Fruit fly (Drosophila melanogaster) whole organism, prepupa: ENCODE results near the gene Zcchc7.

ENCODE experiments used
- Blimp-1 ChIP-seq: fragments of 200-800 bp; sonication (Bioruptor generic); optimal IDR thresholded peaks from 3 replicates; lab custom pipeline; 2017; ENCODE audit warnings: missing biosample characterization, missing genetic modification characterization, mild to moderate bottlenecking, moderate library complexity, missing genetic modification reagents
- CG10631 ChIP-seq: fragments of 200-800 bp; sonication (Bioruptor generic); optimal IDR thresholded peaks from 2 replicates; lab custom pipeline; 2016; ENCODE audit warnings: missing biosample characterization, missing genetic modification characterization
- CG10669 ChIP-seq: fragments of 200-800 bp; sonication (Bioruptor generic); optimal IDR thresholded peaks from 3 replicates; lab custom pipeline; 2018; ENCODE audit warnings: missing biosample characterization, mild to moderate bottlenecking, missing genetic modification characterization, moderate library complexity
- CG11294 ChIP-seq: fragments of 200-800 bp; sonication (Bioruptor generic); IDR thresholded peaks from 2 replicates; pipeline ENCODE4 v1.3.6; 2022; ENCODE audit warnings: missing biosample characterization, missing genetic modification characterization
- CG11762 ChIP-seq: fragments of 200-800 bp; sonication (Bioruptor generic); optimal IDR thresholded peaks from 3 replicates; lab custom pipeline; 2016; ENCODE audit warnings: missing biosample characterization, missing genetic modification characterization; ENCODE audit not compliant: insufficient read depth
- CG11902 ChIP-seq: fragments of 200-800 bp; sonication (Bioruptor generic); optimal IDR thresholded peaks from 3 replicates; lab custom pipeline; 2016; ENCODE audit warnings: missing biosample characterization, missing genetic modification characterization
- CG15336 ChIP-seq: fragments of 200-800 bp; sonication (Bioruptor generic); IDR thresholded peaks from 2 replicates; pipeline ENCODE4 v1.3.6; 2022; ENCODE audit warnings: missing biosample characterization, missing genetic modification characterization
- CG1621 ChIP-seq: fragments of 200-800 bp; sonication (Bioruptor generic); optimal IDR thresholded peaks from 3 replicates; lab custom pipeline; 2018; ENCODE audit warnings: missing biosample characterization, mild to moderate bottlenecking, missing genetic modification characterization
- CG16779 ChIP-seq: fragments of 200-800 bp; sonication (Bioruptor generic); optimal IDR thresholded peaks from 3 replicates; lab custom pipeline; 2017; ENCODE audit warnings: missing biosample characterization, mild to moderate bottlenecking, missing genetic modification characterization
- CG31627 ChIP-seq: fragments of 200-800 bp; sonication (Bioruptor generic); optimal IDR thresholded peaks from 3 replicates; lab custom pipeline; 2016; ENCODE audit warnings: missing biosample characterization, missing genetic modification characterization
- CG32006 ChIP-seq: fragments of 200-800 bp; sonication (Bioruptor generic); optimal IDR thresholded peaks from 3 replicates; lab custom pipeline; 2017; ENCODE audit warnings: missing biosample characterization, mild to moderate bottlenecking, missing genetic modification characterization
- CG34406 ChIP-seq: fragments of 200-800 bp; sonication (Bioruptor generic); optimal IDR thresholded peaks from 3 replicates; lab custom pipeline; 2016; ENCODE audit warnings: missing biosample characterization, missing genetic modification characterization
- CG3919 ChIP-seq: fragments of 200-800 bp; sonication (Bioruptor generic); optimal IDR thresholded peaks from 3 replicates; lab custom pipeline; 2016; ENCODE audit warnings: missing biosample characterization, missing genetic modification characterization
- CG4318 ChIP-seq: fragments of 200-800 bp; sonication (Bioruptor generic); optimal IDR thresholded peaks from 3 replicates; lab custom pipeline; 2017; ENCODE audit warnings: missing biosample characterization, mild to moderate bottlenecking, missing genetic modification characterization
- CG6163 ChIP-seq: fragments of 200-800 bp; sonication (Bioruptor generic); IDR thresholded peaks from 3 replicates; pipeline ENCODE4 v1.3.6; 2022; ENCODE audit warnings: missing biosample characterization, missing genetic modification characterization
- CG6276 ChIP-seq: fragments of 200-800 bp; sonication (Bioruptor generic); optimal IDR thresholded peaks from 2 replicates; lab custom pipeline; 2017; ENCODE audit warnings: missing biosample characterization, mild to moderate bottlenecking, missing genetic modification characterization
- CG6792 ChIP-seq: fragments of 200-800 bp; sonication (Bioruptor generic); optimal IDR thresholded peaks from 3 replicates; lab custom pipeline; 2016; ENCODE audit warnings: missing biosample characterization, missing genetic modification characterization
- CG6808 ChIP-seq: fragments of 200-800 bp; sonication (Bioruptor generic); optimal IDR thresholded peaks from 3 replicates; lab custom pipeline; 2017; ENCODE audit warnings: missing biosample characterization, missing genetic modification characterization, mild to moderate bottlenecking, moderate library complexity, missing genetic modification reagents
- CG6854 ChIP-seq: fragments of 200-800 bp; sonication (Bioruptor generic); optimal IDR thresholded peaks from 2 replicates; lab custom pipeline; 2017; ENCODE audit warnings: missing biosample characterization, mild to moderate bottlenecking, missing genetic modification characterization
- CG7368 ChIP-seq: fragments of 200-800 bp; sonication (Bioruptor generic); optimal IDR thresholded peaks from 3 replicates; lab custom pipeline; 2016; ENCODE audit warnings: missing biosample characterization, missing genetic modification characterization
- CG8119 ChIP-seq: fragments of 200-800 bp; sonication (Bioruptor generic); IDR thresholded peaks from 3 replicates; pipeline ENCODE4 v1.3.6; 2022; ENCODE audit warnings: missing biosample characterization, missing genetic modification characterization
- CG8319 ChIP-seq: fragments of 200-800 bp; sonication (Bioruptor generic); optimal IDR thresholded peaks from 3 replicates; lab custom pipeline; 2016; ENCODE audit warnings: missing biosample characterization, missing genetic modification characterization
- CG8632 ChIP-seq: fragments of 200-800 bp; sonication (Bioruptor generic); optimal IDR thresholded peaks from 3 replicates; lab custom pipeline; 2016; ENCODE audit warnings: missing biosample characterization, missing genetic modification characterization
- Eip75B ChIP-seq: fragments of 200-800 bp; sonication (Bioruptor generic); optimal IDR thresholded peaks from 3 replicates; lab custom pipeline; 2016; ENCODE audit warnings: missing biosample characterization, missing genetic modification characterization
- Eip78C ChIP-seq: fragments of 200-800 bp; sonication (Bioruptor generic); peaks from one replicate; lab custom pipeline; 2016; ENCODE audit warnings: missing biosample characterization, missing genetic modification characterization
- Eip93F ChIP-seq: fragments of 200-800 bp; sonication (Bioruptor generic); optimal IDR thresholded peaks from 2 replicates; lab custom pipeline; 2016; ENCODE audit warnings: missing biosample characterization, mild to moderate bottlenecking, missing genetic modification characterization
- Ets96B ChIP-seq: fragments of 200-800 bp; optimal IDR thresholded peaks from 2 replicates; lab custom pipeline; 2019; ENCODE audit warnings: missing biosample characterization, mild to moderate bottlenecking, missing genetic modification characterization, moderate library complexity
- Gug ChIP-seq: fragments of 200-800 bp; sonication (Bioruptor generic); IDR thresholded peaks from 2 replicates; pipeline ENCODE4 v1.3.6; 2022; ENCODE audit warnings: missing biosample characterization, missing genetic modification characterization
- Hr38 ChIP-seq: sonication (Bioruptor generic); optimal IDR thresholded peaks from 2 replicates; lab custom pipeline; 2016; ENCODE audit warnings: missing biosample characterization, missing genetic modification characterization
- Hr39 ChIP-seq: fragments of 200-800 bp; sonication (Bioruptor generic); optimal IDR thresholded peaks from 2 replicates; lab custom pipeline; 2016; ENCODE audit warnings: missing biosample characterization, missing genetic modification characterization
- Hr4 ChIP-seq: fragments of 200-800 bp; sonication (Bioruptor generic); optimal IDR thresholded peaks from 3 replicates; lab custom pipeline; 2016; ENCODE audit warnings: missing biosample characterization, missing genetic modification characterization
- Lpt ChIP-seq: fragments of 200-800 bp; sonication (Bioruptor generic); optimal IDR thresholded peaks from 3 replicates; lab custom pipeline; 2016; ENCODE audit warnings: missing biosample characterization, missing genetic modification characterization
- OdsH ChIP-seq: fragments of 200-800 bp; sonication (Bioruptor generic); optimal IDR thresholded peaks from 3 replicates; lab custom pipeline; 2016; ENCODE audit warnings: missing biosample characterization, missing genetic modification characterization
- Smox ChIP-seq: fragments of 200-800 bp; sonication (Bioruptor generic); optimal IDR thresholded peaks from 3 replicates; lab custom pipeline; 2016; ENCODE audit warnings: missing biosample characterization, missing genetic modification characterization
- Sox102F ChIP-seq: fragments of 200-800 bp; sonication (Bioruptor generic); optimal IDR thresholded peaks from 2 replicates; lab custom pipeline; 2016; ENCODE audit warnings: missing biosample characterization, mild to moderate bottlenecking, missing genetic modification characterization
- Sox14 ChIP-seq: fragments of 200-800 bp; sonication (Bioruptor generic); optimal IDR thresholded peaks from 3 replicates; lab custom pipeline; 2016; ENCODE audit warnings: missing biosample characterization, missing genetic modification characterization
- Sox15 ChIP-seq: fragments of 200-800 bp; sonication (Bioruptor generic); optimal IDR thresholded peaks from 3 replicates; lab custom pipeline; 2016; ENCODE audit warnings: missing biosample characterization, missing genetic modification characterization
- achi ChIP-seq: fragments of 200-800 bp; sonication (Bioruptor generic); optimal IDR thresholded peaks from 3 replicates; lab custom pipeline; 2016; ENCODE audit warnings: missing biosample characterization, missing genetic modification characterization
- acj6 ChIP-seq: fragments of 200-800 bp; sonication (Bioruptor generic); optimal IDR thresholded peaks from 3 replicates; lab custom pipeline; 2016; ENCODE audit warnings: missing biosample characterization, missing genetic modification characterization
- cyc ChIP-seq: fragments of 200-800 bp; sonication (Bioruptor generic); optimal IDR thresholded peaks from 3 replicates; lab custom pipeline; 2016; ENCODE audit warnings: missing biosample characterization, missing genetic modification characterization
- dac ChIP-seq: fragments of 200-800 bp; sonication (Bioruptor generic); optimal IDR thresholded peaks from 2 replicates; lab custom pipeline; 2017; ENCODE audit warnings: missing biosample characterization, mild to moderate bottlenecking, missing genetic modification characterization
- dsx ChIP-seq: fragments of 200-800 bp; optimal IDR thresholded peaks from 3 replicates; lab custom pipeline; 2019; ENCODE audit warnings: missing biosample characterization, mild to moderate bottlenecking, missing genetic modification characterization, moderate library complexity; ENCODE audit not compliant: poor library complexity, severe bottlenecking
- eg ChIP-seq: fragments of 200-800 bp; sonication (Bioruptor generic); IDR thresholded peaks from 3 replicates; pipeline ENCODE4 v1.3.6; 2022; ENCODE audit warnings: missing biosample characterization, missing genetic modification characterization
- fd59A ChIP-seq: fragments of 200-800 bp; sonication (Bioruptor generic); optimal IDR thresholded peaks from 2 replicates; lab custom pipeline; 2017; ENCODE audit warnings: missing biosample characterization, mild to moderate bottlenecking, missing genetic modification characterization, missing genetic modification reagents
- fd85E ChIP-seq: fragments of 200-800 bp; sonication (Bioruptor generic); optimal IDR thresholded peaks from 3 replicates; lab custom pipeline; 2016; ENCODE audit warnings: missing biosample characterization, missing genetic modification characterization
- fkh ChIP-seq: fragments of 200-800 bp; sonication (Bioruptor generic); optimal IDR thresholded peaks from 3 replicates; lab custom pipeline; 2017; ENCODE audit warnings: missing biosample characterization, mild to moderate bottlenecking, missing genetic modification characterization, moderate library complexity
- net ChIP-seq: fragments of 200-800 bp; sonication (Bioruptor generic); optimal IDR thresholded peaks from 3 replicates; lab custom pipeline; 2016; ENCODE audit warnings: missing biosample characterization, missing genetic modification characterization
- salr ChIP-seq, 2 experiments: fragments of 200-800 bp; sonication (Bioruptor generic); optimal IDR thresholded peaks; 3 replicates each; lab custom pipeline; 2016 to 2018; ENCODE audit warnings: missing biosample characterization in 2 of 2, missing genetic modification characterization in 2 of 2, mild to moderate bottlenecking in 1 of 2
- ss ChIP-seq, 2 experiments: fragments of 200-800 bp; sonication (Bioruptor generic); optimal IDR thresholded peaks; 2 replicates in 1 of 2; 3 replicates in 1 of 2; lab custom pipeline; 2017 to 2018; ENCODE audit warnings: mild to moderate bottlenecking in 2 of 2, missing biosample characterization in 2 of 2, missing genetic modification characterization in 2 of 2, moderate library complexity in 1 of 2
- svp ChIP-seq: fragments of 200-800 bp; sonication (Bioruptor generic); peaks from one replicate; lab custom pipeline; 2016; ENCODE audit warnings: missing biosample characterization, missing genetic modification characterization
- topi ChIP-seq: fragments of 200-800 bp; sonication (Bioruptor generic); optimal IDR thresholded peaks from 3 replicates; lab custom pipeline; 2016; ENCODE audit warnings: missing biosample characterization, missing genetic modification characterization
- vri ChIP-seq: fragments of 200-800 bp; sonication (Bioruptor generic); optimal IDR thresholded peaks from 3 replicates; lab custom pipeline; 2016; ENCODE audit warnings: missing biosample characterization, mild to moderate bottlenecking, missing genetic modification characterization

Zcchc7 gene

DNA sequence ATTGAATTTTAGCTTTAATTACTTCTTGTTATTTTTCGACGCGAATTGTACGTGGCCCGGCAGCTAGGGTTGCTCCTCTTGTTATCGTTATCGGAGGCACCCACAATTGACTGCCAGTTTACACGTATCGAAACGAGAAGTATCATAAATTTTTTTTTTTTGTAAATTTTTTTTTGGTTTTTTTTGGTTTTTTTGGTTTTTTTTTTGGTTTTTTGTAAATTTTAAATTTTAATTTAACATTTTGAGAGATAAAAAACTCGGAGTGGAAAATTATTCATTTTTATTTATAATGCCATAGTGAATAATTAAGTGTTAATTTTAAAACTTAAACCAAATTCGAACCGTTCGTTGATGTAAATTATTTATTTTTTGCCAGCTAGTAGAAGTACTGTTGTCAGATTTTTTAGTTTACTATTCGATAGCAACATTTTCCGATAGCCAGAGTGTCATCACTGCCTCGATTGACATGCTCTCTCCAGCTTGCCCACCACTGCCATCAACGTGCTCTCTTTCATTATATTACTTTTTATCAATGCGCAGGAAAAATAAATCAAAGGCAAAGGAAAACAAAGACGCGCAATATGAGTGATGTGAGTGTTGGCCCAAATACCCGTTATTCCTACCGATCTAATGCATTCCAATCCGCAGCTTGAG is at the start of gene Zcchc7, which contains the start of gene kud:
TSS of gene Zcchc7 (plus strand) at position 467 of the 654 bp plus-strand sequence.
TSS of gene kud (minus strand) at position 72 of the 654 bp plus-strand sequence.
- TF ChIP-seq Gug = peak; percentile 37; the same call in 1 of the 2 replicates
- no peak for TF ChIP-seq CG6163 (GFP tag; lab: Robert Waterston, UW)
- no peak for TF ChIP-seq Hr39 (GFP tag; lab: Kevin White, UChicago)
- no peak for TF ChIP-seq topi (GFP tag; lab: Kevin White, UChicago)
- no peak for TF ChIP-seq ss (GFP tag; optimal IDR thresholded peaks at IDR 0.05; lab: Kevin White, UChicago)
- no peak for TF ChIP-seq fd85E (GFP tag; lab: Kevin White, UChicago)
- TF ChIP-seq CG8632 (GFP tag; lab: Kevin White, UChicago) = no peak
- TF ChIP-seq Hr4 (GFP tag; lab: Kevin White, UChicago) = no peak
- TF ChIP-seq CG11762 (GFP tag; lab: Kevin White, UChicago) = peak; percentile 48
- peak; percentile 49 for TF ChIP-seq Blimp-1 (GFP tag; lab: Kevin White, UChicago)
- TF ChIP-seq Sox102F (GFP tag; lab: Kevin White, UChicago) = no peak
- TF ChIP-seq fd59A (GFP tag; lab: Kevin White, UChicago) = peak; percentile 36
- peak; percentile 42 for TF ChIP-seq Sox15
- peak; percentile 73 for TF ChIP-seq acj6 (GFP tag; lab: Kevin White, UChicago)
- TF ChIP-seq vri (GFP tag; lab: Kevin White, UChicago) = no peak
- TF ChIP-seq CG1621 (tag; lab: Kevin White, UChicago) = no peak
- TF ChIP-seq Ets96B = peak; percentile 66
- peak; percentile 68 for TF ChIP-seq CG6792
- TF ChIP-seq svp (GFP tag; lab: Kevin White, UChicago) = no peak
- no peak for TF ChIP-seq Eip75B
- TF ChIP-seq CG3919 (GFP tag; lab: Kevin White, UChicago) = peak; percentile 51
- TF ChIP-seq CG6808 (GFP tag; lab: Kevin White, UChicago) = no peak
- TF ChIP-seq CG4318 (GFP tag; lab: Kevin White, UChicago) = no peak
- TF ChIP-seq CG31627 (GFP tag; lab: Kevin White, UChicago) = peak; percentile 70
- TF ChIP-seq net (GFP tag; lab: Kevin White, UChicago) = no peak
- TF ChIP-seq Sox14 = peak; percentile 73
- no peak for TF ChIP-seq CG8319
- TF ChIP-seq CG11294 (GFP tag; lab: Robert Waterston, UW) = no peak
- no peak for TF ChIP-seq CG6276 (GFP tag; lab: Kevin White, UChicago)
- TF ChIP-seq Lpt = no peak
- no peak for TF ChIP-seq CG6854 (GFP tag; lab: Kevin White, UChicago)
- no peak for TF ChIP-seq OdsH (GFP tag; lab: Kevin White, UChicago)
- TF ChIP-seq Hr38 (GFP tag; lab: Kevin White, UChicago) = no peak
- TF ChIP-seq eg = no peak; the same call in 2 of the 3 replicates
- TF ChIP-seq CG10631 (GFP tag; lab: Kevin White, UChicago) = no peak
- no peak for TF ChIP-seq Eip93F (GFP tag; lab: Kevin White, UChicago)
- peak; percentile 66 for TF ChIP-seq cyc (GFP tag; lab: Kevin White, UChicago)
- no peak for TF ChIP-seq CG10669
- TF ChIP-seq CG16779 (tag; lab: Kevin White, UChicago) = no peak
- TF ChIP-seq CG11902 (GFP tag; lab: Kevin White, UChicago) = no peak
- TF ChIP-seq dsx (GFP tag; lab: Kevin White, UChicago) = peak; percentile 87
- 0 out of 2 replicates have a peak, but pooled peaks have one; percentile 7 for TF ChIP-seq CG15336 (GFP tag; lab: Robert Waterston, UW)
- peak; percentile 90 for TF ChIP-seq Eip78C (GFP tag; lab: Kevin White, UChicago)
- no peak for TF ChIP-seq Smox (GFP tag; lab: Kevin White, UChicago)
- TF ChIP-seq dac (GFP tag; lab: Kevin White, UChicago) = no peak
- TF ChIP-seq CG8119 = no peak
- TF ChIP-seq achi (GFP tag; lab: Kevin White, UChicago) = no peak
- no peak for TF ChIP-seq salr (GFP tag; optimal IDR thresholded peaks at IDR 0.05; lab: Kevin White, UChicago)
- no peak for TF ChIP-seq CG32006
- TF ChIP-seq fkh (GFP tag; lab: Kevin White, UChicago) = no peak
- TF ChIP-seq CG7368 (GFP tag; lab: Kevin White, UChicago) = no peak
- TF ChIP-seq CG34406 (GFP tag; lab: Kevin White, UChicago) = no peak
